Fruit fly (Drosophila melanogaster): ENCODE results near the gene CG32152.
A peak's percentile ranks its signal among the peaks of the same experiment; 100 is the strongest.

The CG32152 gene

DNA sequence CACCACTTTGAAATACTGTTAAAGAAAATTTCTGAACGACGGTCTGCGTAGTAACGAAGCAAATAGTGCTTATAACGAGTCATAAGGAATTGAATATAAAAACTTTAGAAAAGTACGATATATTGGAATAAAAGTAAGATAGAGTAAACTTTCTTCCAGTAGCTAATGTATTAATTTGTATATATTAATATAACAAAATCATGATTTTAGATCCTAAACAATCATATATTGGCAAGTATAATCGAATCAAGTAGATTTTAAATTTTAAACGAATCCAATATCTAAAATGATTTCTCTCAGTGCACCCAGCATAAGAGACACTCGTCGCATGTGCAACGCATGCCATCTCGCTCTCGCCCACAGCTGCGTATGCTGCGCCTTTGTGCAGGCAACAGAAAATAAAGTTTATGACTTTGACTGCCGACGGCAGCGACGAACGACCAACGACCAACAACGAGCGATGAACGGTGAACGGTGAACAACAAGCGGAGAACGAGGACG lies 37.5 kb upstream of the CG32152 start (continued):
- TF ChIP-seq CG17612 (GFP tag; IDR thresholded peaks at IDR 0.05): no peak
- TF ChIP-seq CG12659 (GFP tag; optimal IDR thresholded peaks at IDR 0.05): no peak
- TF ChIP-seq CG13894 (tag; optimal IDR thresholded peaks at IDR 0.05): no peak
- TF ChIP-seq lbe (GFP tag; optimal IDR thresholded peaks at IDR 0.05): peak; percentile 0
- TF ChIP-seq CG10147 (GFP tag; optimal IDR thresholded peaks at IDR 0.05): no peak
- TF ChIP-seq CG2129 (GFP tag; IDR thresholded peaks at IDR 0.05; ENCODE audit: partially characterized antibody): no peak
- no peak for TF ChIP-seq Ets97D (GFP tag; optimal IDR thresholded peaks at IDR 0.05)
- peak; percentile 15 for TF ChIP-seq bcd (GFP tag; optimal IDR thresholded peaks at IDR 0.05)
- no peak for TF ChIP-seq bab2 (GFP tag; optimal IDR thresholded peaks at IDR 0.05)
- no peak for TF ChIP-seq sr (GFP tag; IDR thresholded peaks at IDR 0.05)
- no peak for TF ChIP-seq CG9876 (GFP tag; optimal IDR thresholded peaks at IDR 0.05)
- no peak for TF ChIP-seq onecut (GFP tag; IDR thresholded peaks at IDR 0.05)
- TF ChIP-seq CG11085 (GFP tag; IDR thresholded peaks at IDR 0.05): no peak
- TF ChIP-seq slp2 (GFP tag; optimal IDR thresholded peaks at IDR 0.05): no peak
- TF ChIP-seq gsb-n (tag; optimal IDR thresholded peaks at IDR 0.05): no peak
- no peak for TF ChIP-seq Lim3 (GFP tag; IDR thresholded peaks at IDR 0.05)
- TF ChIP-seq nerfin-1 (tag; optimal IDR thresholded peaks at IDR 0.05): peak; percentile 16
- TF ChIP-seq Max (GFP tag; optimal IDR thresholded peaks at IDR 0.05): no peak
- no peak for TF ChIP-seq CTCF (GFP tag; optimal IDR thresholded peaks at IDR 0.05)
- peak; percentile 53 for TF ChIP-seq trem (tag; optimal IDR thresholded peaks at IDR 0.05)
- TF ChIP-seq CG17912 (GFP tag; optimal IDR thresholded peaks at IDR 0.05): no peak
- TF ChIP-seq CG11560 (tag; IDR thresholded peaks at IDR 0.05): no peak
- no peak for TF ChIP-seq CHES-1-like (GFP tag; optimal IDR thresholded peaks at IDR 0.05)
- peak; percentile 76 for TF ChIP-seq Deaf1 (tag; optimal IDR thresholded peaks at IDR 0.05)
- TF ChIP-seq CG11247 (GFP tag; IDR thresholded peaks at IDR 0.05): no peak
- TF ChIP-seq CG4820 (GFP tag; optimal IDR thresholded peaks at IDR 0.05): no peak
- no peak for TF ChIP-seq bbx (GFP tag; IDR thresholded peaks at IDR 0.05; ENCODE audit: partially characterized antibody)
- TF ChIP-seq Hr78 (GFP tag; optimal IDR thresholded peaks at IDR 0.05): no peak
- TF ChIP-seq hth (optimal IDR thresholded peaks at IDR 0.05): no peak
- TF ChIP-seq CG9437 (GFP tag; optimal IDR thresholded peaks at IDR 0.05): no peak
- TF ChIP-seq CG10267 (tag; optimal IDR thresholded peaks at IDR 0.05): no peak
- no peak for TF ChIP-seq Dek (tag; optimal IDR thresholded peaks at IDR 0.05)
- no peak for TF ChIP-seq slbo (GFP tag; IDR thresholded peaks at IDR 0.05)
- TF ChIP-seq phol (tag; optimal IDR thresholded peaks at IDR 0.05): peak; percentile 74
- no peak for TF ChIP-seq Ssrp (tag; optimal IDR thresholded peaks at IDR 0.05)
- TF ChIP-seq MBD-R2 (GFP tag; IDR thresholded peaks at IDR 0.05): no peak
- no peak for TF ChIP-seq CG9797 (GFP tag; optimal IDR thresholded peaks at IDR 0.05)
- TF ChIP-seq Mes4 (GFP tag; optimal IDR thresholded peaks at IDR 0.05): no peak
- TF ChIP-seq slou (GFP tag; optimal IDR thresholded peaks at IDR 0.05): no peak
- TF ChIP-seq CG31388 (GFP tag; optimal IDR thresholded peaks at IDR 0.05): no peak
- TF ChIP-seq gt (GFP tag; IDR thresholded peaks at IDR 0.05): no peak
- TF ChIP-seq eyg (GFP tag; optimal IDR thresholded peaks at IDR 0.05): no peak
- no peak for TF ChIP-seq gfzf (GFP tag; optimal IDR thresholded peaks at IDR 0.05)
- no peak for TF ChIP-seq Kr (GFP tag; optimal IDR thresholded peaks at IDR 0.05)
- no peak for TF ChIP-seq CG6683 (GFP tag; optimal IDR thresholded peaks at IDR 0.05)
- no peak; the same call in 2 of the 3 replicates for TF ChIP-seq Opbp (GFP tag; IDR thresholded peaks at IDR 0.05; ENCODE audit: partially characterized antibody)
- no peak for TF ChIP-seq sima (GFP tag; optimal IDR thresholded peaks at IDR 0.05)
- no peak for TF ChIP-seq sens-2 (GFP tag; IDR thresholded peaks at IDR 0.05)
- peak; percentile 80 for TF ChIP-seq sens (GFP tag)
- TF ChIP-seq BEAF-32 (GFP tag; optimal IDR thresholded peaks at IDR 0.05): no peak
- no peak for TF ChIP-seq h (optimal IDR thresholded peaks at IDR 0.05)
- peak; percentile 48 for TF ChIP-seq Abd-B (GFP tag; optimal IDR thresholded peaks at IDR 0.05)
- TF ChIP-seq CG3281 (GFP tag; optimal IDR thresholded peaks at IDR 0.05): no peak
